Worm (Caenorhabditis elegans) whole organism, young adult: ENCODE data around the gene rfl-1.

ENCODE experiments used
- B0035.1 ChIP-seq: sonication (generic microtip); optimal IDR thresholded peaks from 2 replicates; lab custom pipeline; 2016; ENCODE audit warnings: missing genetic modification characterization, mild to moderate bottlenecking, missing compliant biosample characterization, missing genotype, missing genetic modification reagents
- F10E7.11 ChIP-seq: sonication (generic microtip); optimal IDR thresholded peaks from 2 replicates; lab custom pipeline; 2017; ENCODE audit warnings: mild to moderate bottlenecking, missing genetic modification characterization, moderate library complexity, missing compliant biosample characterization
- F33H1.4 ChIP-seq: fragments of 200-800 bp; sonication (Bioruptor generic); IDR thresholded peaks from 2 replicates; pipeline ENCODE4 v1.3.6; 2022; ENCODE audit warnings: missing genetic modification reagents, missing genetic modification characterization, missing compliant biosample characterization
- F55B11.4 ChIP-seq: sonication (generic microtip); optimal IDR thresholded peaks from 2 replicates; lab custom pipeline; 2016; ENCODE audit warnings: missing compliant biosample characterization, missing genetic modification characterization, borderline replicate concordance; ENCODE audit not compliant: insufficient read depth
- F57A8.1 ChIP-seq: fragments of 200-800 bp; sonication (Bioruptor generic); optimal IDR thresholded peaks from 2 replicates; lab custom pipeline; 2018; ENCODE audit warnings: mild to moderate bottlenecking, missing genetic modification characterization, moderate library complexity, missing compliant biosample characterization
- Y56A3A.18 ChIP-seq: fragments of 200-800 bp; sonication (Bioruptor generic); IDR thresholded peaks from 2 replicates; pipeline ENCODE4 v1.3.6; 2022; ENCODE audit warnings: missing genetic modification reagents, missing genetic modification characterization, missing compliant biosample characterization
- Y79H2A.3 ChIP-seq: fragments of 200-800 bp; sonication (Bioruptor generic); conservative IDR thresholded peaks from 2 replicates; pipeline ENCODE4 v1.3.6; 2022; ENCODE audit warnings: missing genetic modification reagents, missing genetic modification characterization, missing compliant biosample characterization
- Y95B8A.8 ChIP-seq: fragments of 200-800 bp; sonication (Bioruptor generic); IDR thresholded peaks from 2 replicates; pipeline ENCODE4 v1.3.6; 2022; ENCODE audit warnings: missing genetic modification reagents, missing genetic modification characterization, missing compliant biosample characterization
- ama-1 ChIP-seq, 3 experiments: fragments of 150-350 bp in 1 of 3; sonication (generic microtip) in 2 of 3; optimal IDR thresholded peaks; 2 replicates each; lab custom pipeline; 2014 to 2018; ENCODE audit warnings: missing biosample characterization in 2 of 3, missing genetic modification characterization in 2 of 3, missing genetic modification reagents in 2 of 3
- aptf-2 ChIP-seq: fragments of 200-800 bp; sonication (Bioruptor generic); conservative IDR thresholded peaks from 2 replicates; pipeline ENCODE4 v1.3.6; 2022; ENCODE audit warnings: missing genetic modification reagents, missing genetic modification characterization, missing compliant biosample characterization
- aptf-3 ChIP-seq: fragments of 200-800 bp; sonication (Bioruptor generic); IDR thresholded peaks from 2 replicates; pipeline ENCODE4 v1.3.6; 2022; ENCODE audit warnings: missing genetic modification characterization, missing compliant biosample characterization
- atf-7 ChIP-seq: sonication (generic microtip); optimal IDR thresholded peaks from 2 replicates; lab custom pipeline; 2017; ENCODE audit warnings: mild to moderate bottlenecking, missing genetic modification characterization, missing compliant biosample characterization
- bed-1 ChIP-seq: fragments of 200-800 bp; sonication (Bioruptor generic); IDR thresholded peaks from 2 replicates; pipeline ENCODE4 v1.3.6; 2022; ENCODE audit warnings: missing genetic modification reagents, missing genetic modification characterization, missing compliant biosample characterization
- bed-2 ChIP-seq: fragments of 200-800 bp; sonication (Bioruptor generic); IDR thresholded peaks from 2 replicates; pipeline ENCODE4 v1.3.6; 2022; ENCODE audit warnings: missing genetic modification reagents, missing genetic modification characterization, missing compliant biosample characterization
- cebp-2 ChIP-seq: fragments of 200-800 bp; sonication (Bioruptor generic); IDR thresholded peaks from 2 replicates; pipeline ENCODE4 v1.3.6; 2022; ENCODE audit warnings: missing genetic modification characterization, missing compliant biosample characterization
- ceh-27 ChIP-seq: fragments of 200-800 bp; sonication (Bioruptor generic); optimal IDR thresholded peaks from 2 replicates; lab custom pipeline; 2018; ENCODE audit warnings: mild to moderate bottlenecking, missing genetic modification characterization, moderate library complexity, missing compliant biosample characterization
- ceh-91 ChIP-seq: fragments of 200-800 bp; sonication (Bioruptor generic); IDR thresholded peaks from 2 replicates; pipeline ENCODE4 v1.3.6; 2022; ENCODE audit warnings: missing genetic modification reagents, missing genetic modification characterization, missing compliant biosample characterization
- efl-1 ChIP-seq: fragments of 150-350 bp; optimal IDR thresholded peaks from 2 replicates; lab custom pipeline; 2014; ENCODE audit warnings: missing biosample characterization, missing genetic modification reagents, missing genetic modification characterization
- ekl-4 ChIP-seq: fragments of 200-800 bp; sonication (Bioruptor generic); IDR thresholded peaks from 2 replicates; pipeline ENCODE4 v1.3.6; 2022; ENCODE audit warnings: missing genetic modification reagents, missing genetic modification characterization, missing compliant biosample characterization
- ets-4 ChIP-seq: fragments of 200-800 bp; sonication (Bioruptor generic); optimal IDR thresholded peaks from 2 replicates; lab custom pipeline; 2018; ENCODE audit warnings: mild to moderate bottlenecking, missing genetic modification characterization, missing compliant biosample characterization
- him-1 ChIP-seq: sonication (generic microtip); optimal IDR thresholded peaks from 2 replicates; lab custom pipeline; 2016; ENCODE audit warnings: missing genotype, missing genetic modification reagents, missing genetic modification characterization, missing compliant biosample characterization
- hlh-12 ChIP-seq: sonication (generic microtip); optimal IDR thresholded peaks from 2 replicates; lab custom pipeline; 2016; ENCODE audit warnings: missing genetic modification characterization, missing compliant biosample characterization
- hsf-1 ChIP-seq: fragments of 200-800 bp; sonication (Bioruptor generic); IDR thresholded peaks from 2 replicates; pipeline ENCODE4 v1.3.6; 2022; ENCODE audit warnings: missing genetic modification reagents, missing genetic modification characterization, missing compliant biosample characterization
- let-526 ChIP-seq: fragments of 200-800 bp; sonication (Bioruptor generic); IDR thresholded peaks from 2 replicates; pipeline ENCODE4 v1.3.6; 2022; ENCODE audit warnings: missing genetic modification reagents, missing genetic modification characterization, missing compliant biosample characterization
- lin-35 ChIP-seq, 3 experiments: fragments of 150-350 bp in 2 of 3; sonication (generic microtip) in 1 of 3; optimal IDR thresholded peaks; 2 replicates each; lab custom pipeline; 2014 to 2018; ENCODE audit warnings: missing biosample characterization in 3 of 3, missing genetic modification characterization in 3 of 3, missing genetic modification reagents in 3 of 3
- lin-40 ChIP-seq: sonication (generic microtip); optimal IDR thresholded peaks from 2 replicates; lab custom pipeline; 2016; ENCODE audit warnings: missing genetic modification characterization, mild to moderate bottlenecking, missing compliant biosample characterization, missing genotype, missing genetic modification reagents
- lin-54 ChIP-seq: fragments of 200-800 bp; sonication (Bioruptor generic); optimal IDR thresholded peaks from 2 replicates; lab custom pipeline; 2018; ENCODE audit warnings: mild to moderate bottlenecking, missing genetic modification characterization, missing compliant biosample characterization
- lsl-1 ChIP-seq: fragments of 200-800 bp; sonication (Bioruptor generic); optimal IDR thresholded peaks from 2 replicates; lab custom pipeline; 2018; ENCODE audit warnings: mild to moderate bottlenecking, missing genetic modification characterization, moderate library complexity, missing compliant biosample characterization
- madf-3 ChIP-seq: fragments of 200-800 bp; sonication (Bioruptor generic); IDR thresholded peaks from 2 replicates; pipeline ENCODE4 v1.3.6; 2022; ENCODE audit warnings: missing genetic modification reagents, missing genetic modification characterization, missing compliant biosample characterization
- nfya-2 ChIP-seq: fragments of 200-800 bp; sonication (Bioruptor generic); IDR thresholded peaks from 2 replicates; pipeline ENCODE4 v1.3.6; 2022; ENCODE audit warnings: missing genetic modification reagents, missing genetic modification characterization, missing compliant biosample characterization
- nhr-90 ChIP-seq: sonication (generic microtip); optimal IDR thresholded peaks from 2 replicates; lab custom pipeline; 2016; ENCODE audit warnings: missing genotype, mild to moderate bottlenecking, missing genetic modification characterization, missing compliant biosample characterization
- pbrm-1 ChIP-seq: fragments of 200-800 bp; sonication (Bioruptor generic); IDR thresholded peaks from 2 replicates; pipeline ENCODE4 v1.3.6; 2022; ENCODE audit warnings: missing genetic modification reagents, missing genetic modification characterization, missing compliant biosample characterization
- pha-4 ChIP-seq: fragments of 150-350 bp; sonication (generic microtip); optimal IDR thresholded peaks from 2 replicates; lab custom pipeline; 2014; ENCODE audit warnings: missing biosample characterization, missing genetic modification reagents, missing genetic modification characterization
- rcor-1 ChIP-seq: fragments of 200-800 bp; sonication (Bioruptor generic); IDR thresholded peaks from 2 replicates; pipeline ENCODE4 v1.3.6; 2022; ENCODE audit warnings: missing genetic modification reagents, missing genetic modification characterization, missing compliant biosample characterization
- rec-8 ChIP-seq, 2 experiments: sonication (generic microtip); optimal IDR thresholded peaks; 2 replicates each; lab custom pipeline; 2016; ENCODE audit warnings: mild to moderate bottlenecking in 2 of 2, missing genetic modification characterization in 2 of 2, missing genetic modification reagents in 2 of 2, missing genotype in 2 of 2, missing biosample characterization in 1 of 2, missing compliant biosample characterization in 1 of 2, moderate library complexity in 1 of 2
- repo-1 ChIP-seq: sonication (generic microtip); optimal IDR thresholded peaks from 2 replicates; lab custom pipeline; 2017; ENCODE audit warnings: mild to moderate bottlenecking, missing genetic modification characterization, missing compliant biosample characterization
- rpc-1 ChIP-seq, 2 experiments: fragments of 150-350 bp in 1 of 2; sonication (generic microtip) in 1 of 2; optimal IDR thresholded peaks; 2 replicates each; lab custom pipeline; 2014 to 2018; ENCODE audit warnings: missing biosample characterization in 1 of 2, missing genetic modification characterization in 1 of 2, missing genetic modification reagents in 1 of 2, missing genotype in 1 of 2
- sdz-38 ChIP-seq: sonication (generic microtip); optimal IDR thresholded peaks from 2 replicates; lab custom pipeline; 2016; ENCODE audit warnings: missing genotype, missing genetic modification characterization, missing compliant biosample characterization
- sea-2 ChIP-seq: fragments of 200-800 bp; sonication (Bioruptor generic); IDR thresholded peaks from 2 replicates; pipeline ENCODE4 v1.3.6; 2022; ENCODE audit warnings: missing genetic modification characterization, missing compliant biosample characterization
- snpc-1.1 ChIP-seq: sonication (generic microtip); optimal IDR thresholded peaks from 2 replicates; lab custom pipeline; 2017; ENCODE audit warnings: missing genetic modification characterization, mild to moderate bottlenecking, missing compliant biosample characterization, antibody characterized with exemption, moderate library complexity, missing genotype, missing genetic modification reagents; ENCODE audit not compliant: insufficient read depth
- snpc-1.3 ChIP-seq: sonication (generic microtip); optimal IDR thresholded peaks from 2 replicates; lab custom pipeline; 2017; ENCODE audit warnings: missing genetic modification characterization, mild to moderate bottlenecking, missing compliant biosample characterization, antibody characterized with exemption, moderate library complexity, missing genotype, missing genetic modification reagents; ENCODE audit not compliant: insufficient read depth
- somi-1 ChIP-seq: fragments of 200-800 bp; sonication (Bioruptor generic); optimal IDR thresholded peaks from 2 replicates; lab custom pipeline; 2018; ENCODE audit warnings: mild to moderate bottlenecking, missing genetic modification characterization, missing compliant biosample characterization
- unc-130 ChIP-seq: sonication (generic microtip); optimal IDR thresholded peaks from 2 replicates; lab custom pipeline; 2016; ENCODE audit warnings: missing genetic modification reagents, missing genetic modification characterization, missing compliant biosample characterization
- zfh-2 ChIP-seq: fragments of 200-800 bp; sonication (Bioruptor generic); conservative IDR thresholded peaks from 2 replicates; pipeline ENCODE4 v1.3.6; 2022; ENCODE audit warnings: missing genetic modification reagents, missing genetic modification characterization, missing compliant biosample characterization
- ztf-18 ChIP-seq: sonication (generic microtip); optimal IDR thresholded peaks from 2 replicates; lab custom pipeline; 2016; ENCODE audit warnings: missing genotype, mild to moderate bottlenecking, missing genetic modification characterization, missing compliant biosample characterization
- ztf-26 ChIP-seq: sonication (generic microtip); optimal IDR thresholded peaks from 2 replicates; lab custom pipeline; 2017; ENCODE audit warnings: missing genetic modification characterization, missing compliant biosample characterization
- ztf-3 ChIP-seq: fragments of 200-800 bp; sonication (Bioruptor generic); optimal IDR thresholded peaks from 2 replicates; lab custom pipeline; 2018; ENCODE audit warnings: mild to moderate bottlenecking, missing genetic modification characterization, missing compliant biosample characterization

The rfl-1 gene

DNA sequence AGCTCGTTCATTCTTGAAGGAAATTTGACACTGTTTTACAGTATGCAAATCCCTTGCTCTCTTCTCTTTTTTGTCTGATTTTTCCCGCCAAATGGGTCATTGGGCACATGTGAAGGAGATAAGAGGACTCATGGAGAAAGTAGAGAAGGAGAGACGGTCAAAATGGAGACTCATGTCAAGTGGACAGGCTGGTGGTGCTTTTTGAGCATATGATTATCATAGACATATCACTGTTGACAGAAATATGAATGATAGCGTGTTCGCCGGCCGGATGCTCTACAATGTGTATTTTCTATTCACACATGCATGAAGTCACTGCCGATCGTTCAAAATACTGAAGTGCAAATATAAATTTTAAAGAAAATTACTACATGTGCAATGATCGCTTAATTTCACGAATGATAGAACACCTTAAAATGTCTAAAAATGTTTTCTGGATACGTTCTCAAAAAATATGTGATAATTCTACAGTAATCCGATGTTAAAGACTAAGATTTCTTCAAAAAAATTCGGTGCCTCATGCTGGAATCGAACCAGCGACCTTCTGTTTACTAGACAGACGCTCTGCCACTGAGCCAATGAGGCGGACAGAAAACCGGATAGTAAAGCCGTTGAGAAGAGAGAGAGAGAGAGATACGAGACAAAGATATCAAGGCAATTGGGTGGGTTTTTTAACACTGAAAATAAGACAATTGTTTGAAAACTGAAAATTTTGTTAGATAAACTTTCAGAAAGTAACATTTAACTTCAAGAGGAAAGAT, 9.2 kb downstream of the rfl-1 start (continued):
- TF ChIP-seq pha-4 (tag; lab: Kevin White, UChicago), result no peak
- TF ChIP-seq rcor-1 (GFP tag; lab: Robert Waterston, UW), result no peak
- no peak for TF ChIP-seq unc-130
- no peak for TF ChIP-seq pbrm-1 (GFP tag; lab: Robert Waterston, UW)
- TF ChIP-seq ztf-3 (GFP tag; lab: Kevin White, UChicago), result no peak
- no peak for TF ChIP-seq madf-3 (GFP tag; lab: Robert Waterston, UW)
- no peak for TF ChIP-seq F33H1.4 (GFP tag; lab: Robert Waterston, UW)
- no peak for TF ChIP-seq F10E7.11 (tag; lab: Kevin White, UChicago)
- no peak for TF ChIP-seq Y95B8A.8
- no peak for TF ChIP-seq repo-1 (tag; lab: Kevin White, UChicago)
- no peak for TF ChIP-seq ekl-4 (GFP tag; lab: Robert Waterston, UW)
- TF ChIP-seq hsf-1 (GFP tag; lab: Robert Waterston, UW), result no peak
- TF ChIP-seq F55B11.4 (tag; lab: Kevin White, UChicago), result no peak
- TF ChIP-seq aptf-2 (GFP tag; lab: Robert Waterston, UW), result no peak
- no peak for TF ChIP-seq aptf-3 (GFP tag; lab: Robert Waterston, UW)
- peak; percentile 92 for TF ChIP-seq snpc-1.1
- TF ChIP-seq sdz-38 (tag; lab: Kevin White, UChicago), result no peak
- peak in 1 of 3 experiments; percentile 39 for TF ChIP-seq lin-35 (GFP tag; optimal IDR thresholded peaks at IDR 0.05; lab: Kevin White, UChicago)
- TF ChIP-seq atf-7 (tag; lab: Kevin White, UChicago), result peak; percentile 23
- no peak for TF ChIP-seq ceh-27
- TF ChIP-seq bed-2 (GFP tag; lab: Robert Waterston, UW), result no peak
- no peak for TF ChIP-seq cebp-2
- no peak for TF ChIP-seq nfya-2 (GFP tag; lab: Robert Waterston, UW)
- no peak for TF ChIP-seq somi-1 (GFP tag; lab: Kevin White, UChicago)
- no peak for TF ChIP-seq ets-4 (GFP tag; lab: Kevin White, UChicago)
- TF ChIP-seq snpc-1.3 (tag; lab: Kevin White, UChicago), result peak; percentile 14
- no peak for TF ChIP-seq ztf-26 (tag; lab: Kevin White, UChicago)
- TF ChIP-seq ama-1 (optimal IDR thresholded peaks at IDR 0.05; lab: Kevin White, UChicago), result no peak
- no peak for TF ChIP-seq ama-1 (GFP tag; optimal IDR thresholded peaks at IDR 0.05; lab: Kevin White, UChicago)
- no peak for TF ChIP-seq B0035.1
- TF ChIP-seq hlh-12 (tag; lab: Kevin White, UChicago), result no peak
- no peak for TF ChIP-seq lin-40
- TF ChIP-seq Y56A3A.18 (GFP tag; lab: Robert Waterston, UW), result no peak
- TF ChIP-seq sea-2, result no peak
- TF ChIP-seq rec-8 (tag; optimal IDR thresholded peaks at IDR 0.05; lab: Kevin White, UChicago), result peak; percentile 8 to 19
- no peak for TF ChIP-seq bed-1 (GFP tag; lab: Robert Waterston, UW)
- peak; percentile 8 for TF ChIP-seq lsl-1 (GFP tag; lab: Kevin White, UChicago)
- TF ChIP-seq ztf-18 (tag; lab: Kevin White, UChicago), result no peak
- TF ChIP-seq let-526 (GFP tag; lab: Robert Waterston, UW), result peak; percentile 45; the same call in 1 of the 2 replicates
- peak; percentile 77 for TF ChIP-seq rpc-1 (optimal IDR thresholded peaks at IDR 0.05; lab: Kevin White, UChicago)
- TF ChIP-seq rpc-1 (tag; optimal IDR thresholded peaks at IDR 0.05; lab: Kevin White, UChicago), result peak; percentile 72
- TF ChIP-seq F57A8.1 (GFP tag; lab: Kevin White, UChicago), result no peak
- peak; percentile 26 for TF ChIP-seq lin-54 (GFP tag; lab: Kevin White, UChicago)
- TF ChIP-seq efl-1 (GFP tag; lab: Kevin White, UChicago), result no peak
- no peak for TF ChIP-seq ceh-91
- TF ChIP-seq nhr-90 (tag; lab: Kevin White, UChicago), result peak; percentile 45
- TF ChIP-seq Y79H2A.3 (GFP tag; lab: Robert Waterston, UW), result no peak
- no peak for TF ChIP-seq him-1 (tag; lab: Kevin White, UChicago)
- TF ChIP-seq zfh-2 (GFP tag; lab: Robert Waterston, UW), result no peak
